Fruit fly (Drosophila melanogaster) whole organism: ENCODE results near the gene CG9806.

Experiments used
- CG8478 ChIP-seq: fragments of >200 bp; optimal IDR thresholded peaks from 2 replicates; lab custom pipeline; 2018; ENCODE audit warnings: inconsistent platforms
- Dll ChIP-seq: fragments of >200 bp; optimal IDR thresholded peaks from 2 replicates; lab custom pipeline; 2017
- EcR ChIP-seq, 2 experiments: fragments of >200 bp; optimal IDR thresholded peaks; 2 replicates each; lab custom pipeline; 2017; ENCODE audit warnings: missing biosample characterization in 2 of 2, missing genetic modification characterization in 2 of 2, missing genetic modification reagents in 2 of 2
- pan ChIP-seq: fragments of >200 bp; optimal IDR thresholded peaks from 2 replicates; lab custom pipeline; 2017
- psq ChIP-seq: fragments of >200 bp; optimal IDR thresholded peaks from 2 replicates; lab custom pipeline; 2017
- usp ChIP-seq: fragments of >200 bp; optimal IDR thresholded peaks from 2 replicates; lab custom pipeline; 2017; ENCODE audit warnings: missing biosample characterization, missing genetic modification characterization, mixed read lengths

- no peak for TF ChIP-seq usp (GFP tag; lab: Kevin White, UChicago)
- no peak for TF ChIP-seq psq (lab: Kevin White, UChicago)
- TF ChIP-seq CG8478 (lab: Kevin White, UChicago): no peak
- TF ChIP-seq EcR (GFP tag; optimal IDR thresholded peaks at IDR 0.05; lab: Kevin White, UChicago): no peak
- TF ChIP-seq Dll (lab: Kevin White, UChicago): no peak
- no peak for TF ChIP-seq pan
Observed at dm6 chrX:10582064-10582463, 44.8 kb downstream of the CG9806 start.
